Worm (Caenorhabditis elegans): ENCODE measurements around the gene F53E4.2.

F53E4.2 gene

ce11 chrV:15693682-15694081 lies 39.5 kb downstream of the F53E4.2 start, which contains the start of gene nhr-198:
TSS of gene nhr-198 (plus strand) at chrV:15693994.
- no peak for TF ChIP-seq W03F9.2 (tag; optimal IDR thresholded peaks at IDR 0.05)
- TF ChIP-seq him-1 (tag; optimal IDR thresholded peaks at IDR 0.05) = no peak
- TF ChIP-seq dao-5 (tag; optimal IDR thresholded peaks at IDR 0.05) = no peak

- no peak for TF ChIP-seq him-1 (tag; optimal IDR thresholded peaks at IDR 0.05)
- TF ChIP-seq dao-5 (tag; optimal IDR thresholded peaks at IDR 0.05) = no peak
- no peak for TF ChIP-seq W03F9.2 (tag; optimal IDR thresholded peaks at IDR 0.05)
Observed at ce11 chrV:15698099-15698498, 43.9 kb downstream of the F53E4.2 start, which contains the start of gene srx-29. TSS of gene srx-29 (minus strand) at chrV:15698199.

DNA sequence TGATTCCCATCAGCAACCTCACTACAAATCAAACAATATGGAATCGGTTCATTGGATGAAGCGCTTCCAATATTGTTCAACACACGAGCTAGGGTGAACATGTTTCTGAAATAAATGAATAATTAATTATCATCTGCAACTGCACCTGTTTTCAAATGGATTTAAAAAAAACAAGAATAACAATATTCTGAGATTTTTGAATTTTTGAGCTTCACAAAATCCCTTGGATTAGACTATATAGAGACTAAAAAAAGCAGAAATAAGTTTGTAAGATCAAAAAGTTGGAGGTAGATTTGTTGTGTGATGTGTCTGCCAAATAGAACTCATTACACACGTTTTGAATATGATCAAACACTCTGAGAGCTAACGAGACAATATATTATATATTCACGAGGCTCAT lies 45.6 kb downstream of the F53E4.2 start, which contains the start of gene nhr-199:
Gene nhr-199, minus strand, starts transcription at position 101 of the 400 bp plus-strand sequence.
- TF ChIP-seq him-1 (tag; optimal IDR thresholded peaks at IDR 0.05) (no peak), dao-5 (tag; optimal IDR thresholded peaks at IDR 0.05) (no peak), W03F9.2 (tag; optimal IDR thresholded peaks at IDR 0.05) (no peak)

- TF ChIP-seq dao-5 (tag; optimal IDR thresholded peaks at IDR 0.05) = no peak
- no peak for TF ChIP-seq him-1 (tag; optimal IDR thresholded peaks at IDR 0.05)
- no peak for TF ChIP-seq W03F9.2 (tag; optimal IDR thresholded peaks at IDR 0.05)
Observed at ce11 chrV:15702263-15702662, 48.0 kb downstream of the F53E4.2 start, which contains the start of gene nhr-53. TSS of gene nhr-53 (minus strand) at chrV:15702363.

ce11 chrV:15704745-15705144 lies 50.5 kb downstream of the F53E4.2 start, which contains the start of gene twk-34:
TSS of gene twk-34 (plus strand) at chrV:15704960.
- TF ChIP-seq W03F9.2 (tag; optimal IDR thresholded peaks at IDR 0.05) (no peak), him-1 (tag; optimal IDR thresholded peaks at IDR 0.05) (no peak), dao-5 (tag; optimal IDR thresholded peaks at IDR 0.05) (no peak)
